Worm (Caenorhabditis elegans): ENCODE measurements around the gene R02F2.10.
A peak's percentile ranks its signal among the peaks of the same experiment; 100 is the strongest.

R02F2.10 gene

ce11 chrIII:5503669-5504068, 25.6 kb downstream of the R02F2.10 start:
- TF ChIP-seq eyg-1 (tag; optimal IDR thresholded peaks at IDR 0.05) = no peak
- peak; percentile 6 for TF ChIP-seq hlh-13 (GFP tag; optimal IDR thresholded peaks at IDR 0.05)

- TF ChIP-seq unc-55 (GFP tag; optimal IDR thresholded peaks at IDR 0.05) (peak; percentile 27), che-1 (tag; optimal IDR thresholded peaks at IDR 0.05) (no peak), unc-42 (tag; optimal IDR thresholded peaks at IDR 0.05) (peak; percentile 75), ets-4 (tag; optimal IDR thresholded peaks at IDR 0.05) (peak; percentile 37)
These were observed 26.1 kb downstream of the R02F2.10 start for ce11 chrIII:5504164-5504563.

ce11 chrIII:5504725-5505473, 26.8 kb downstream of the R02F2.10 start:
- no peak for TF ChIP-seq unc-42 (tag; optimal IDR thresholded peaks at IDR 0.05)
- no peak for TF ChIP-seq elt-2 (tag; optimal IDR thresholded peaks at IDR 0.05)
- TF ChIP-seq ceh-34 (tag; optimal IDR thresholded peaks at IDR 0.05) = no peak
- TF ChIP-seq pat-9 (tag; optimal IDR thresholded peaks at IDR 0.05) = no peak
- TF ChIP-seq che-1 (tag; optimal IDR thresholded peaks at IDR 0.05) = no peak
- TF ChIP-seq pag-3 (tag; optimal IDR thresholded peaks at IDR 0.05; ENCODE audit: borderline replicate concordance) = no peak
- TF ChIP-seq mec-3 (tag; optimal IDR thresholded peaks at IDR 0.05; ENCODE audit: borderline replicate concordance) = no peak
- TF ChIP-seq pqm-1 (tag; optimal IDR thresholded peaks at IDR 0.05) = no peak

ce11 chrIII:5505474-5506022, 27.4 kb downstream of the R02F2.10 start:
- no peak for TF ChIP-seq T23F11.4 (GFP tag; optimal IDR thresholded peaks at IDR 0.05)
- TF ChIP-seq fkh-10 (GFP tag; optimal IDR thresholded peaks at IDR 0.05) = no peak
- no peak for TF ChIP-seq dmd-4 (tag; optimal IDR thresholded peaks at IDR 0.05; ENCODE audit: borderline replicate concordance)
- TF ChIP-seq fkh-6 (tag; optimal IDR thresholded peaks at IDR 0.05) = no peak
- TF ChIP-seq ztf-16 (tag; optimal IDR thresholded peaks at IDR 0.05) = no peak
- TF ChIP-seq sox-2 (GFP tag; IDR thresholded peaks at IDR 0.05) = no peak
- TF ChIP-seq K09A11.1 (tag; optimal IDR thresholded peaks at IDR 0.05; ENCODE audit: insufficient read depth) = no peak
- TF ChIP-seq nhr-11 (tag; optimal IDR thresholded peaks at IDR 0.05) = no peak
- no peak for TF ChIP-seq ceh-34 (tag; optimal IDR thresholded peaks at IDR 0.05)
- TF ChIP-seq ceh-14 (tag; optimal IDR thresholded peaks at IDR 0.05) = no peak
- TF ChIP-seq unc-3 (GFP tag; conservative IDR thresholded peaks at IDR 0.05) = no peak
- TF ChIP-seq unc-3 (tag; optimal IDR thresholded peaks at IDR 0.05) = no peak
- no peak for TF ChIP-seq sox-4 (tag; optimal IDR thresholded peaks at IDR 0.05)
- TF ChIP-seq sdc-2 (tag; optimal IDR thresholded peaks at IDR 0.05) = no peak
- no peak for TF ChIP-seq npax-4 (tag; optimal IDR thresholded peaks at IDR 0.05)
- TF ChIP-seq ceh-6 (GFP tag; optimal IDR thresholded peaks at IDR 0.05) = no peak

- TF ChIP-seq ceh-31 (tag; optimal IDR thresholded peaks at IDR 0.05) = no peak
- no peak for TF ChIP-seq ceh-22 (tag; optimal IDR thresholded peaks at IDR 0.05)
- TF ChIP-seq madf-2 (tag; optimal IDR thresholded peaks at IDR 0.05) = no peak
- TF ChIP-seq ref-2 (tag; optimal IDR thresholded peaks at IDR 0.05) = no peak
- peak; percentile 53 for TF ChIP-seq ama-1 (optimal IDR thresholded peaks at IDR 0.05)
These were observed 28.0 kb downstream of the R02F2.10 start for ce11 chrIII:5506023-5506597.

ce11 chrIII:5506936-5507335, 28.8 kb downstream of the R02F2.10 start:
- TF ChIP-seq lin-11 (tag; optimal IDR thresholded peaks at IDR 0.05) (no peak), elt-2 (tag; optimal IDR thresholded peaks at IDR 0.05) (no peak), ref-2 (tag; optimal IDR thresholded peaks at IDR 0.05) (no peak), dve-1 (tag; optimal IDR thresholded peaks at IDR 0.05) (no peak), ceh-31 (tag; optimal IDR thresholded peaks at IDR 0.05) (no peak), unc-86 (tag; optimal IDR thresholded peaks at IDR 0.05) (no peak), odd-2 (tag; optimal IDR thresholded peaks at IDR 0.05) (no peak)

Measured in whole organism, late embryonic.